Fruit fly (Drosophila melanogaster): Measurements from ENCODE around the gene CG12231.

CG12231 gene

dm6 chrX:19547382-19547781 lies 15.8 kb upstream of the CG12231 start, which contains the start of gene CG32532:
Gene CG32532 (minus strand): TSS chrX:19547482.
- TF ChIP-seq CG11093 (GFP tag; IDR thresholded peaks at IDR 0.05), result no peak
- no peak for TF ChIP-seq Ets65A (GFP tag)
- TF ChIP-seq sens (GFP tag), result peak; percentile 41

- TF ChIP-seq Nf-YC (tag; optimal IDR thresholded peaks at IDR 0.05) (peak; percentile 96), psq (GFP tag; optimal IDR thresholded peaks at IDR 0.05) (no peak), Trl (optimal IDR thresholded peaks at IDR 0.05) (peak; percentile 40 to 50), Trl (GFP tag; optimal IDR thresholded peaks at IDR 0.05) (no peak), CG4360 (GFP tag; IDR thresholded peaks at IDR 0.05) (peak; percentile 86), cad (GFP tag; optimal IDR thresholded peaks at IDR 0.05) (no peak), Nf-YB (GFP tag; optimal IDR thresholded peaks at IDR 0.05) (peak; percentile 96), Adf1 (GFP tag; IDR thresholded peaks at IDR 0.05) (peak; percentile 94), ewg (GFP tag; optimal IDR thresholded peaks at IDR 0.05) (peak; percentile 86), CG13894 (tag; optimal IDR thresholded peaks at IDR 0.05) (no peak), CG8944 (GFP tag; optimal IDR thresholded peaks at IDR 0.05) (no peak), Jarid2 (GFP tag; optimal IDR thresholded peaks at IDR 0.05) (peak; percentile 30), tin (GFP tag; optimal IDR thresholded peaks at IDR 0.05) (no peak), Nf-YA (GFP tag; IDR thresholded peaks at IDR 0.05) (peak; percentile 78), seq (GFP tag; IDR thresholded peaks at IDR 0.05) (peak; percentile 28; the same call in 1 of the 2 replicates), CG32532 (GFP tag; IDR thresholded peaks at IDR 0.05) (peak; percentile 42; the same call in 1 of the 2 replicates), CG10321 (GFP tag; IDR thresholded peaks at IDR 0.05) (peak; percentile 96), CG33557 (GFP tag; optimal IDR thresholded peaks at IDR 0.05) (no peak), tll (GFP tag; optimal IDR thresholded peaks at IDR 0.05) (peak in 1 of 2 experiments; percentile 68), crol (GFP tag; IDR thresholded peaks at IDR 0.05) (peak; percentile 89), CG1832 (GFP tag; optimal IDR thresholded peaks at IDR 0.05) (peak; percentile 95)
Observed at dm6 chrX:19546658-19547038, 15.1 kb upstream of the CG12231 start.

dm6 chrX:19545865-19546657 lies 14.5 kb upstream of the CG12231 start:
- TF ChIP-seq Nf-YA (GFP tag; IDR thresholded peaks at IDR 0.05), result peak; percentile 34
- TF ChIP-seq CG8478 (optimal IDR thresholded peaks at IDR 0.05), result peak; percentile 54
- TF ChIP-seq CG8924 (tag; optimal IDR thresholded peaks at IDR 0.05), result peak; percentile 15
- TF ChIP-seq D (optimal IDR thresholded peaks at IDR 0.05), result no peak
- no peak for TF ChIP-seq D (GFP tag; optimal IDR thresholded peaks at IDR 0.05)
- peak; percentile 88 for TF ChIP-seq CG1832 (GFP tag; optimal IDR thresholded peaks at IDR 0.05)
- peak; percentile 81 for TF ChIP-seq Adf1 (GFP tag; IDR thresholded peaks at IDR 0.05)
- peak; percentile 81 for TF ChIP-seq CTCF (GFP tag; optimal IDR thresholded peaks at IDR 0.05)
- TF ChIP-seq CG10321 (GFP tag; IDR thresholded peaks at IDR 0.05), result peak; percentile 92
- TF ChIP-seq pfk (GFP tag; optimal IDR thresholded peaks at IDR 0.05), result peak; percentile 85
- no peak for TF ChIP-seq CG2199 (GFP tag; IDR thresholded peaks at IDR 0.05)
- peak; percentile 35 for TF ChIP-seq Ets97D (GFP tag; optimal IDR thresholded peaks at IDR 0.05)
- TF ChIP-seq Nf-YC (tag; optimal IDR thresholded peaks at IDR 0.05), result peak; percentile 96
- TF ChIP-seq CG3847 (GFP tag; IDR thresholded peaks at IDR 0.05), result no peak
- peak; percentile 15; the same call in 1 of the 2 replicates for TF ChIP-seq crol (GFP tag; IDR thresholded peaks at IDR 0.05)
- no peak for TF ChIP-seq tap (tag; optimal IDR thresholded peaks at IDR 0.05)
- TF ChIP-seq Med (GFP tag), result peak; percentile 31
- TF ChIP-seq Hmx (GFP tag; optimal IDR thresholded peaks at IDR 0.05), result no peak
- peak; percentile 22 for TF ChIP-seq zen (tag; optimal IDR thresholded peaks at IDR 0.05)
- TF ChIP-seq grau (tag; optimal IDR thresholded peaks at IDR 0.05), result no peak
- TF ChIP-seq phol (tag; optimal IDR thresholded peaks at IDR 0.05), result peak; percentile 43
- TF ChIP-seq CG34376 (GFP tag; optimal IDR thresholded peaks at IDR 0.05), result no peak
- no peak for TF ChIP-seq usp (GFP tag; optimal IDR thresholded peaks at IDR 0.05)
- TF ChIP-seq twi (tag; optimal IDR thresholded peaks at IDR 0.05), result peak; percentile 3
- peak; percentile 95 for TF ChIP-seq Nf-YB (GFP tag; optimal IDR thresholded peaks at IDR 0.05)
- TF ChIP-seq cg (GFP tag; optimal IDR thresholded peaks at IDR 0.05), result peak; percentile 78
- no peak for TF ChIP-seq chif (GFP tag; optimal IDR thresholded peaks at IDR 0.05)
